Fruit fly (Drosophila melanogaster) whole organism, embryonic: ENCODE data around the gene CG12945.

ENCODE experiments used
- Bgb ChIP-seq: fragments of 200-800 bp; sonication (Bioruptor generic); IDR thresholded peaks from 2 replicates; pipeline ENCODE4 v1.3.6; 2022; ENCODE audit warnings: missing biosample characterization, missing genetic modification characterization; ENCODE audit not compliant: partially characterized antibody
- CG1529 ChIP-seq: fragments of 200-800 bp; sonication (Bioruptor generic); optimal IDR thresholded peaks from 3 replicates; lab custom pipeline; 2018; ENCODE audit warnings: missing biosample characterization, missing genetic modification characterization
- CG15514 ChIP-seq: fragments of 200-800 bp; sonication (Bioruptor generic); optimal IDR thresholded peaks from 3 replicates; lab custom pipeline; 2017; ENCODE audit warnings: missing biosample characterization, missing genetic modification characterization, mild to moderate bottlenecking, moderate library complexity, missing genetic modification reagents
- CG16815 ChIP-seq: fragments of 200-800 bp; sonication (Bioruptor generic); optimal IDR thresholded peaks from 3 replicates; lab custom pipeline; 2017; ENCODE audit warnings: missing biosample characterization, mild to moderate bottlenecking, missing genetic modification characterization
- CG18619 ChIP-seq: fragments of 200-800 bp; sonication (Bioruptor generic); optimal IDR thresholded peaks from 3 replicates; lab custom pipeline; 2017; ENCODE audit warnings: missing biosample characterization, mild to moderate bottlenecking, missing genetic modification characterization
- CG2116 ChIP-seq: fragments of 200-800 bp; sonication (Bioruptor generic); optimal IDR thresholded peaks from 3 replicates; lab custom pipeline; 2018; ENCODE audit warnings: missing biosample characterization, mild to moderate bottlenecking, missing genetic modification characterization
- CG30020 ChIP-seq: fragments of 200-800 bp; optimal IDR thresholded peaks from 2 replicates; lab custom pipeline; 2019; ENCODE audit warnings: missing biosample characterization, mild to moderate bottlenecking, missing genetic modification characterization, moderate library complexity
- CG30403 ChIP-seq: fragments of 200-800 bp; sonication (Bioruptor generic); optimal IDR thresholded peaks from 3 replicates; lab custom pipeline; 2016; ENCODE audit warnings: missing biosample characterization, missing genetic modification characterization
- CG30431 ChIP-seq: fragments of 200-800 bp; sonication (Bioruptor generic); optimal IDR thresholded peaks from 2 replicates; lab custom pipeline; 2017; ENCODE audit warnings: missing biosample characterization, missing genetic modification characterization
- CG34376 ChIP-seq: fragments of 200-800 bp; sonication (Bioruptor generic); optimal IDR thresholded peaks from 2 replicates; lab custom pipeline; 2018; ENCODE audit warnings: missing biosample characterization, mild to moderate bottlenecking, missing genetic modification characterization
- CG34422 ChIP-seq: fragments of 200-800 bp; sonication (Bioruptor generic); IDR thresholded peaks from 3 replicates; pipeline ENCODE4 v1.3.6; 2022; ENCODE audit warnings: missing biosample characterization, missing genetic modification characterization
- CG7963 ChIP-seq: fragments of 200-800 bp; sonication (Bioruptor generic); IDR thresholded peaks from 3 replicates; pipeline ENCODE4 v1.3.6; 2022; ENCODE audit warnings: missing biosample characterization, missing genetic modification characterization; ENCODE audit not compliant: partially characterized antibody
- CG9727 ChIP-seq: fragments of 200-800 bp; sonication (Bioruptor generic); optimal IDR thresholded peaks from 3 replicates; lab custom pipeline; 2017; ENCODE audit warnings: missing biosample characterization, mild to moderate bottlenecking, missing genetic modification characterization
- CG9797 ChIP-seq: fragments of 200-800 bp; sonication (Bioruptor generic); optimal IDR thresholded peaks from 3 replicates; lab custom pipeline; 2018; ENCODE audit warnings: missing biosample characterization, mild to moderate bottlenecking, missing genetic modification characterization
- CG9876 ChIP-seq: fragments of 200-800 bp; sonication (Bioruptor generic); optimal IDR thresholded peaks from 2 replicates; lab custom pipeline; 2016; ENCODE audit warnings: missing biosample characterization, missing genetic modification characterization
- Camta ChIP-seq: fragments of 200-800 bp; sonication (Bioruptor generic); optimal IDR thresholded peaks from 2 replicates; lab custom pipeline; 2016; ENCODE audit warnings: missing biosample characterization, missing genetic modification characterization
- Chrac-16 ChIP-seq: fragments of 200-800 bp; sonication (Bioruptor generic); optimal IDR thresholded peaks from 3 replicates; lab custom pipeline; 2016; ENCODE audit warnings: missing biosample characterization, missing genetic modification characterization
- Deaf1 ChIP-seq: fragments of 200-800 bp; optimal IDR thresholded peaks from 3 replicates; lab custom pipeline; 2019; ENCODE audit warnings: missing biosample characterization, mild to moderate bottlenecking, missing genetic modification characterization, moderate library complexity
- HLHmδ ChIP-seq: fragments of 200-800 bp; sonication (Bioruptor generic); optimal IDR thresholded peaks from 2 replicates; lab custom pipeline; 2018; ENCODE audit warnings: missing biosample characterization, mild to moderate bottlenecking, missing genetic modification characterization, moderate library complexity
- Myb ChIP-seq: fragments of 200-800 bp; sonication (Bioruptor generic); optimal IDR thresholded peaks from 2 replicates; lab custom pipeline; 2016; ENCODE audit warnings: missing biosample characterization, missing genetic modification characterization
- NC2β ChIP-seq: fragments of 200-800 bp; sonication (Bioruptor generic); optimal IDR thresholded peaks from 2 replicates; lab custom pipeline; 2016; ENCODE audit warnings: missing biosample characterization, missing genetic modification characterization
- Ravus ChIP-seq: fragments of 200-800 bp; sonication (Bioruptor generic); IDR thresholded peaks from 2 replicates; pipeline ENCODE4 v1.3.6; 2022; ENCODE audit warnings: missing biosample characterization, missing genetic modification characterization
- Scr ChIP-seq: fragments of 200-800 bp; sonication (Bioruptor generic); IDR thresholded peaks from 2 replicates; pipeline ENCODE4 v1.3.6; 2022; ENCODE audit warnings: missing biosample characterization, missing genetic modification characterization; ENCODE audit not compliant: partially characterized antibody
- Spps ChIP-seq: fragments of 200-800 bp; sonication (Bioruptor generic); optimal IDR thresholded peaks from 2 replicates; lab custom pipeline; 2018; ENCODE audit warnings: missing biosample characterization, mild to moderate bottlenecking, missing genetic modification characterization
- Sry-β ChIP-seq: fragments of 200-800 bp; sonication (Bioruptor generic); optimal IDR thresholded peaks from 2 replicates; lab custom pipeline; 2018; ENCODE audit warnings: missing biosample characterization, mild to moderate bottlenecking, missing genetic modification characterization, moderate library complexity
- Sry-δ ChIP-seq: fragments of 200-800 bp; sonication (Bioruptor generic); optimal IDR thresholded peaks from 2 replicates; lab custom pipeline; 2016; ENCODE audit warnings: missing biosample characterization, missing genetic modification characterization
- Taf1 ChIP-seq: fragments of 200-800 bp; sonication (Bioruptor generic); IDR thresholded peaks from 2 replicates; pipeline ENCODE4 v1.3.6; 2022; ENCODE audit warnings: missing biosample characterization, missing genetic modification characterization
- Xbp1 ChIP-seq: fragments of 200-800 bp; sonication (Bioruptor generic); optimal IDR thresholded peaks from 3 replicates; lab custom pipeline; 2016; ENCODE audit warnings: missing biosample characterization, mild to moderate bottlenecking, missing genetic modification characterization
- YL-1 ChIP-seq: fragments of 200-800 bp; sonication (Bioruptor generic); optimal IDR thresholded peaks from 3 replicates; lab custom pipeline; 2017; ENCODE audit warnings: missing biosample characterization, mild to moderate bottlenecking, missing genetic modification characterization
- ato ChIP-seq: fragments of 200-800 bp; sonication (Bioruptor generic); IDR thresholded peaks from 2 replicates; pipeline ENCODE4 v1.3.6; 2022; ENCODE audit warnings: missing biosample characterization, missing genetic modification characterization; ENCODE audit not compliant: partially characterized antibody
- chinmo ChIP-seq: fragments of 200-800 bp; sonication (Bioruptor generic); IDR thresholded peaks from 4 replicates; pipeline ENCODE4 v1.3.6; 2022; ENCODE audit warnings: missing biosample characterization, missing genetic modification characterization; ENCODE audit not compliant: partially characterized antibody
- dm ChIP-seq: fragments of 200-800 bp; sonication (Bioruptor generic); optimal IDR thresholded peaks from 3 replicates; lab custom pipeline; 2016; ENCODE audit warnings: missing biosample characterization, missing genetic modification characterization
- ewg ChIP-seq: fragments of 200-800 bp; sonication (Bioruptor generic); optimal IDR thresholded peaks from 3 replicates; lab custom pipeline; 2017; ENCODE audit warnings: mild to moderate bottlenecking, missing biosample characterization, missing genetic modification reagents, missing genetic modification characterization
- gcm ChIP-seq: fragments of 200-800 bp; sonication (Bioruptor generic); optimal IDR thresholded peaks from 2 replicates; lab custom pipeline; 2019; ENCODE audit warnings: missing biosample characterization, mild to moderate bottlenecking, missing genetic modification characterization, moderate library complexity
- hbn ChIP-seq: fragments of 200-800 bp; sonication (Bioruptor generic); IDR thresholded peaks from 2 replicates; pipeline ENCODE4 v1.3.6; 2022; ENCODE audit warnings: missing biosample characterization, missing genetic modification characterization; ENCODE audit not compliant: partially characterized antibody
- ind ChIP-seq: fragments of 200-800 bp; sonication (Bioruptor generic); optimal IDR thresholded peaks from 3 replicates; lab custom pipeline; 2016; ENCODE audit warnings: missing biosample characterization, missing genetic modification characterization
- inv ChIP-seq: fragments of 200-800 bp; sonication (Bioruptor generic); IDR thresholded peaks from 2 replicates; pipeline ENCODE4 v1.3.6; 2022; ENCODE audit warnings: missing biosample characterization, missing genetic modification characterization; ENCODE audit not compliant: partially characterized antibody
- lilli ChIP-seq: fragments of 200-800 bp; sonication (Bioruptor generic); optimal IDR thresholded peaks from 3 replicates; lab custom pipeline; 2016; ENCODE audit warnings: missing biosample characterization, missing genetic modification characterization
- lov ChIP-seq, 2 experiments: fragments of 200-800 bp in 1 of 2; fragments of >200 bp in 1 of 2; sonication (Bioruptor generic) in 1 of 2; IDR thresholded peaks in 1 of 2; optimal IDR thresholded peaks in 1 of 2; 2 replicates in 1 of 2; 3 replicates in 1 of 2; pipeline versions ENCODE4 v1.3.6 to Lab custom; 2017 to 2022; ENCODE audit warnings: missing biosample characterization in 1 of 2, missing genetic modification characterization in 1 of 2
- nmo ChIP-seq: fragments of 200-800 bp; sonication (Bioruptor generic); optimal IDR thresholded peaks from 2 replicates; lab custom pipeline; 2018; ENCODE audit warnings: missing biosample characterization, mild to moderate bottlenecking, missing genetic modification characterization, moderate library complexity
- pum ChIP-seq: fragments of 200-800 bp; sonication (Bioruptor generic); optimal IDR thresholded peaks from 2 replicates; lab custom pipeline; 2016; ENCODE audit warnings: missing biosample characterization, missing genetic modification characterization
- pzg ChIP-seq: fragments of 200-800 bp; sonication (Bioruptor generic); optimal IDR thresholded peaks from 3 replicates; lab custom pipeline; 2018; ENCODE audit warnings: missing biosample characterization, mild to moderate bottlenecking, missing genetic modification characterization, moderate library complexity
- rib ChIP-seq: fragments of 200-800 bp; sonication (Bioruptor generic); IDR thresholded peaks from 2 replicates; pipeline ENCODE4 v1.3.6; 2022; ENCODE audit warnings: missing biosample characterization, missing genetic modification characterization
- row ChIP-seq: fragments of 200-800 bp; sonication (Bioruptor generic); IDR thresholded peaks from 3 replicates; pipeline ENCODE4 v1.3.6; 2022; ENCODE audit warnings: missing biosample characterization, missing genetic modification characterization
- tna ChIP-seq: fragments of 200-800 bp; sonication (Bioruptor generic); IDR thresholded peaks from 2 replicates; pipeline ENCODE4 v1.3.6; 2022; ENCODE audit warnings: missing biosample characterization, missing genetic modification characterization; ENCODE audit not compliant: partially characterized antibody
- vnd ChIP-seq: fragments of 200-800 bp; sonication (Bioruptor generic); IDR thresholded peaks from 3 replicates; pipeline ENCODE4 v1.3.6; 2022; ENCODE audit warnings: missing biosample characterization, missing genetic modification characterization; ENCODE audit not compliant: partially characterized antibody

CG12945 gene

dm6 chr3R:9762955-9763931, 27.8 kb downstream of the CG12945 start, which contains the start of the genes Snap24 and CG8478 (continued):
- TF ChIP-seq Sry-δ (GFP tag; lab: Kevin White, UChicago) (peak; percentile 88), CG34422 (GFP tag; lab: Robert Waterston, UW) (peak; percentile 46; the same call in 1 of the 3 replicates), CG9797 (GFP tag; lab: Kevin White, UChicago) (peak; percentile 2), CG16815 (GFP tag; lab: Kevin White, UChicago) (no peak), NC2β (GFP tag; lab: Kevin White, UChicago) (no peak), CG30431 (GFP tag; lab: Kevin White, UChicago) (no peak), tna (peak; percentile 68; the same call in 1 of the 2 replicates), dm (no peak), inv (peak; percentile 72), Bgb (peak; percentile 85), Camta (GFP tag; lab: Kevin White, UChicago) (peak; percentile 33), pum (GFP tag; lab: Kevin White, UChicago) (no peak), Taf1 (GFP tag; lab: Robert Waterston, UW) (no peak), hbn (GFP tag; lab: Robert Waterston, UW) (peak; percentile 65), CG30020 (peak; percentile 84), row (peak; percentile 70), CG7963 (peak; percentile 57; the same call in 2 of the 3 replicates), chinmo (peak; percentile 74; the same call in 2 of the 4 replicates), CG34376 (GFP tag; lab: Kevin White, UChicago) (no peak), CG9876 (no peak), Chrac-16 (GFP tag; lab: Kevin White, UChicago) (no peak), pzg (peak; percentile 61), CG18619 (no peak), ind (GFP tag; lab: Kevin White, UChicago) (no peak), Myb (peak; percentile 75), CG1529 (GFP tag; lab: Kevin White, UChicago) (no peak), rib (GFP tag; lab: Robert Waterston, UW) (peak; percentile 84), vnd (peak; percentile 73; the same call in 2 of the 3 replicates), lilli (GFP tag; lab: Kevin White, UChicago) (peak; percentile 30), Ravus (GFP tag; lab: Robert Waterston, UW) (no peak), nmo (peak; percentile 37), CG2116 (GFP tag; lab: Kevin White, UChicago) (peak; percentile 66), YL-1 (GFP tag; lab: Kevin White, UChicago) (peak; percentile 8), Sry-β (GFP tag; lab: Kevin White, UChicago) (no peak), CG15514 (GFP tag; lab: Kevin White, UChicago) (peak; percentile 23), Deaf1 (tag; lab: Kevin White, UChicago) (no peak), Xbp1 (GFP tag; lab: Kevin White, UChicago) (peak; percentile 13), ato (GFP tag; lab: Robert Waterston, UW) (peak; percentile 80), Scr (GFP tag; lab: Robert Waterston, UW) (peak; percentile 79), lov (optimal IDR thresholded peaks at IDR 0.05; lab: Kevin White, UChicago) (no peak), lov (GFP tag; IDR thresholded peaks at IDR 0.05; lab: Robert Waterston, UW) (no peak), CG30403 (GFP tag; lab: Kevin White, UChicago) (peak; percentile 30), ewg (peak; percentile 47), Spps (tag; lab: Kevin White, UChicago) (no peak), CG9727 (GFP tag; lab: Kevin White, UChicago) (peak; percentile 10), HLHmδ (GFP tag; lab: Kevin White, UChicago) (no peak), gcm (GFP tag; lab: Kevin White, UChicago) (no peak)
